Fruit fly (Drosophila melanogaster) whole organism, wandering third instar larva: ENCODE measurements around the gene CG1138.

Source experiments
- Abd-B ChIP-seq: fragments of >200 bp; optimal IDR thresholded peaks from 2 replicates; lab custom pipeline; 2017; ENCODE audit warnings: missing biosample characterization, missing genetic modification characterization
- CG32264 ChIP-seq: fragments of 200-800 bp; sonication (Bioruptor generic); optimal IDR thresholded peaks from 2 replicates; lab custom pipeline; 2016; ENCODE audit warnings: missing biosample characterization, missing genetic modification characterization
- CrebA ChIP-seq: fragments of 200-800 bp; sonication (Bioruptor generic); optimal IDR thresholded peaks from 2 replicates; lab custom pipeline; 2016; ENCODE audit warnings: missing biosample characterization, mild to moderate bottlenecking, missing genetic modification characterization, borderline replicate concordance
- Dfd ChIP-seq: fragments of >200 bp; optimal IDR thresholded peaks from 2 replicates; lab custom pipeline; 2017; ENCODE audit warnings: missing biosample characterization, missing genetic modification characterization
- GATAd ChIP-seq: sonication (Bioruptor generic); optimal IDR thresholded peaks from 2 replicates; lab custom pipeline; 2016; ENCODE audit warnings: missing biosample characterization, missing genetic modification characterization
- HLH106 ChIP-seq: fragments of 200-800 bp; optimal IDR thresholded peaks from 3 replicates; lab custom pipeline; 2019; ENCODE audit warnings: missing biosample characterization, mild to moderate bottlenecking, missing genetic modification characterization, moderate library complexity
- Hr83 ChIP-seq: fragments of 200-300 bp; sonication (Bioruptor generic); optimal IDR thresholded peaks from 2 replicates; lab custom pipeline; 2016; ENCODE audit warnings: missing biosample characterization, mild to moderate bottlenecking, missing genetic modification characterization, moderate library complexity; ENCODE audit not compliant: poor library complexity, severe bottlenecking
- Jra ChIP-seq: sonication (Bioruptor generic); optimal IDR thresholded peaks from 2 replicates; lab custom pipeline; 2016; ENCODE audit warnings: missing biosample characterization, missing genetic modification characterization
- N ChIP-seq: fragments of >200 bp; optimal IDR thresholded peaks from 2 replicates; lab custom pipeline; 2018; ENCODE audit warnings: missing biosample characterization, missing external identifiers, missing genetic modification characterization
- OdsH ChIP-seq: fragments of 200-800 bp; sonication (Bioruptor generic); optimal IDR thresholded peaks from 2 replicates; lab custom pipeline; 2016; ENCODE audit warnings: missing biosample characterization, mild to moderate bottlenecking, missing genetic modification characterization
- Rel ChIP-seq, 2 experiments: fragments of 200-800 bp; sonication (Bioruptor generic) in 1 of 2; optimal IDR thresholded peaks; 2 replicates in 1 of 2; 3 replicates in 1 of 2; lab custom pipeline; 2016 to 2019; ENCODE audit warnings: mild to moderate bottlenecking in 2 of 2, missing biosample characterization in 2 of 2, missing genetic modification characterization in 2 of 2, moderate library complexity in 1 of 2
- Sp1 ChIP-seq: fragments of 200-800 bp; sonication (Bioruptor generic); optimal IDR thresholded peaks from 3 replicates; lab custom pipeline; 2019; ENCODE audit warnings: missing biosample characterization, mild to moderate bottlenecking, missing genetic modification characterization, moderate library complexity
- Vsx2 ChIP-seq: fragments of 200-300, 225-300 bp; sonication (Bioruptor generic); optimal IDR thresholded peaks from 2 replicates; lab custom pipeline; 2018; ENCODE audit warnings: missing biosample characterization, missing genetic modification characterization; ENCODE audit not compliant: partially characterized antibody
- brk ChIP-seq: fragments of 200-800 bp; sonication (Bioruptor generic); optimal IDR thresholded peaks from 2 replicates; lab custom pipeline; 2016; ENCODE audit warnings: missing biosample characterization, mild to moderate bottlenecking, missing genetic modification characterization
- dl ChIP-seq, 2 experiments: fragments of 175-275, 200-275 bp in 1 of 2; fragments of 200-275 bp in 1 of 2; sonication (Bioruptor generic); optimal IDR thresholded peaks; lab custom pipeline; 2018; ENCODE audit warnings: mild to moderate bottlenecking in 2 of 2, missing biosample characterization in 2 of 2, missing genetic modification characterization in 2 of 2, moderate library complexity in 2 of 2; ENCODE audit not compliant: partially characterized antibody in 2 of 2, insufficient read depth in 1 of 2
- dmrt93B ChIP-seq: fragments of 200-800 bp; sonication (Bioruptor generic); optimal IDR thresholded peaks from 2 replicates; lab custom pipeline; 2018; ENCODE audit warnings: missing biosample characterization, mild to moderate bottlenecking, missing genetic modification characterization
- dsf ChIP-seq: sonication (Bioruptor generic); optimal IDR thresholded peaks from 2 replicates; lab custom pipeline; 2016; ENCODE audit warnings: missing biosample characterization, missing genetic modification characterization, borderline replicate concordance
- ey ChIP-seq: fragments of 200-800 bp; sonication (Bioruptor generic); optimal IDR thresholded peaks from 2 replicates; lab custom pipeline; 2016; ENCODE audit warnings: missing biosample characterization, missing genetic modification characterization
- foxo ChIP-seq, 2 experiments: fragments of 200-800 bp; sonication (Bioruptor generic); optimal IDR thresholded peaks; 2 replicates in 1 of 2; 3 replicates in 1 of 2; lab custom pipeline; 2016 to 2017; ENCODE audit warnings: missing biosample characterization in 2 of 2, missing genetic modification characterization in 2 of 2
- h ChIP-seq: fragments of 200-800 bp; sonication (Bioruptor generic); optimal IDR thresholded peaks from 3 replicates; lab custom pipeline; 2016; ENCODE audit warnings: missing biosample characterization, mild to moderate bottlenecking, missing genetic modification characterization
- jim ChIP-seq: fragments of 175-275, 200-325 bp; sonication (Bioruptor generic); optimal IDR thresholded peaks from 2 replicates; lab custom pipeline; 2016; ENCODE audit warnings: missing biosample characterization, mild to moderate bottlenecking, missing genetic modification characterization
- lola ChIP-seq: fragments of >200 bp; optimal IDR thresholded peaks from 2 replicates; lab custom pipeline; 2017; ENCODE audit warnings: missing biosample characterization, missing genetic modification characterization
- psq ChIP-seq: fragments of 200-800 bp; sonication (Bioruptor generic); optimal IDR thresholded peaks from 3 replicates; lab custom pipeline; 2017; ENCODE audit warnings: missing biosample characterization, mild to moderate bottlenecking, missing genetic modification characterization, moderate library complexity
- rgr ChIP-seq: fragments of 200-800 bp; sonication (Bioruptor generic); optimal IDR thresholded peaks from 3 replicates; lab custom pipeline; 2016; ENCODE audit warnings: missing biosample characterization, mild to moderate bottlenecking, missing genetic modification characterization
- sage ChIP-seq: fragments of 200-800 bp; sonication (Bioruptor generic); optimal IDR thresholded peaks from 2 replicates; lab custom pipeline; 2016; ENCODE audit warnings: missing biosample characterization, mild to moderate bottlenecking, missing genetic modification characterization
- sv ChIP-seq: fragments of 200-800 bp; sonication (Bioruptor generic); optimal IDR thresholded peaks from 3 replicates; lab custom pipeline; 2016; ENCODE audit warnings: missing biosample characterization, missing genetic modification characterization
- tai ChIP-seq: sonication (Bioruptor generic); optimal IDR thresholded peaks from 2 replicates; lab custom pipeline; 2016; ENCODE audit warnings: missing biosample characterization, missing genetic modification characterization
- usp ChIP-seq: fragments of >200 bp; optimal IDR thresholded peaks from 2 replicates; lab custom pipeline; 2017; ENCODE audit warnings: missing biosample characterization, missing genetic modification characterization
- woc ChIP-seq: sonication (Bioruptor generic); optimal IDR thresholded peaks from 2 replicates; lab custom pipeline; 2016; ENCODE audit warnings: missing biosample characterization, mild to moderate bottlenecking, missing genetic modification characterization

CG1138 gene

DNA sequence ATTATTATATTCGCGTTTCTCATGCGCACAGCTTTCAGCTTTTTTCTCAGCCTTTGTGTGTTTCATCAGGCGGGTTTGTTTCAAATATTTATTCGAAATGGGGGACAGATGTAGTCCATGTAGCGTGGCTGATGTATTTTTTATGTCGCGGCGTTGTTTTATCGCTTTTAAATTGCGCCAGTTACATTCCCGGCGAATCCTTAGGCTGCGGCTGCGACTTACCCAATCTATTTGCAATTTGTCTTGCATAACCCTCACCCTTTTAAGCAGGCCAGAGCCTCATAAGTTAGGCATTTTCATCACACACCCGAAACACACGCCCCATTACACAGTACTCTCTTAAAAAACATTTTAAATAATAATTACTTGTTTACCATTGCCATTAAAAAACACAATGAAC is 32.0 kb upstream of the CG1138 start, which contains the start of gene sunz:
sunz (plus strand) TSS at position 301 of the 400 bp plus-strand sequence.
- TF ChIP-seq N (GFP tag; lab: Kevin White, UChicago) (no peak), Jra (GFP tag; lab: Kevin White, UChicago) (no peak), dl (GFP tag; optimal IDR thresholded peaks at IDR 0.05; lab: Kevin White, UChicago; ENCODE audit: insufficient read depth in 1 of 2, partially characterized antibody in 2 of 2) (no peak), brk (GFP tag; lab: Kevin White, UChicago) (no peak), psq (no peak), Abd-B (no peak), rgr (no peak), HLH106 (tag; lab: Kevin White, UChicago) (no peak), CrebA (GFP tag; lab: Kevin White, UChicago) (no peak)

dm6 chr3R:6629221-6629620 is 31.4 kb upstream of the CG1138 start, which contains the start of gene CG15177:
TSS of gene CG15177 (minus strand) at chr3R:6629321.
- TF ChIP-seq Dfd (no peak), sv (GFP tag; lab: Kevin White, UChicago) (no peak), tai (GFP tag; lab: Kevin White, UChicago) (no peak), usp (GFP tag; lab: Kevin White, UChicago) (no peak), jim (GFP tag; lab: Kevin White, UChicago) (no peak), h (GFP tag; lab: Kevin White, UChicago) (no peak), dmrt93B (GFP tag; lab: Kevin White, UChicago) (no peak), CG32264 (no peak), Sp1 (GFP tag; lab: Kevin White, UChicago) (no peak)

DNA sequence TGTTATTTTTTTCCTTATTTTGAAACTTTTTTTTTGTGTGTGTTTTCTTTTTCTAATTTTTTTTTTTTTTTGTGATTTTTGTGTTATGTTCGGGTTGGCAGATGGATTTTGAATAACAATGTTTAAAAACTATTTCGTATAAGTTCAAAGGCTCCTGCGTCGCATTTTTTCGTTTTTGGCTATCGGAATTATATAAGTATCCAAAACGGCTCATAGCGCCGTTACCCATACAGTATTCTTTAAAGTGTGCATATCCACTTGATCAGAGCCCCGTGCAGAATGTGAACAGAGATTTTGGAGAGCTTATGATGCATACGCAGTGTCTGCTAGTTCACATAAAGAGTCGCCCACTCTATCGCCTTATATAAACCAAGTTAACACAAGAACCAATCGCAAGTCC is 30.0 kb upstream of the CG1138 start, which contains the start of gene sowi:
sowi (minus strand) TSS at position 101 of the 400 bp plus-strand sequence.
- no peak for TF ChIP-seq lola
- TF ChIP-seq N (GFP tag; lab: Kevin White, UChicago), result no peak
- no peak for TF ChIP-seq Rel (GFP tag; optimal IDR thresholded peaks at IDR 0.05; lab: Kevin White, UChicago)
- TF ChIP-seq Rel (tag; optimal IDR thresholded peaks at IDR 0.05; lab: Kevin White, UChicago), result no peak
- no peak for TF ChIP-seq sv (GFP tag; lab: Kevin White, UChicago)
- TF ChIP-seq woc (GFP tag; lab: Kevin White, UChicago), result no peak
- TF ChIP-seq ey (GFP tag; lab: Kevin White, UChicago), result no peak
- TF ChIP-seq GATAd (GFP tag; lab: Kevin White, UChicago), result no peak
- no peak for TF ChIP-seq Hr83 (GFP tag; lab: Kevin White, UChicago)

dm6 chr3R:6608814-6609213 is 11.0 kb upstream of the CG1138 start, which contains the start of gene glob2:
TSS of gene glob2 (minus strand) at chr3R:6608914.
- no peak for TF ChIP-seq Vsx2 (GFP tag; lab: Kevin White, UChicago)
- no peak for TF ChIP-seq brk (GFP tag; lab: Kevin White, UChicago)
- no peak for TF ChIP-seq N (GFP tag; lab: Kevin White, UChicago)
- TF ChIP-seq h (GFP tag; lab: Kevin White, UChicago), result no peak
- no peak for TF ChIP-seq foxo (GFP tag; optimal IDR thresholded peaks at IDR 0.05; lab: Kevin White, UChicago)
- TF ChIP-seq dsf (GFP tag; lab: Kevin White, UChicago), result no peak
- no peak for TF ChIP-seq jim (GFP tag; lab: Kevin White, UChicago)
- no peak for TF ChIP-seq Hr83 (GFP tag; lab: Kevin White, UChicago)
- no peak for TF ChIP-seq Sp1 (GFP tag; lab: Kevin White, UChicago)
- TF ChIP-seq HLH106 (tag; lab: Kevin White, UChicago), result no peak
- TF ChIP-seq rgr, result no peak
- TF ChIP-seq OdsH (GFP tag; lab: Kevin White, UChicago), result no peak
- no peak for TF ChIP-seq psq
- no peak for TF ChIP-seq GATAd (GFP tag; lab: Kevin White, UChicago)
- TF ChIP-seq tai (GFP tag; lab: Kevin White, UChicago), result no peak
- TF ChIP-seq dl (GFP tag; optimal IDR thresholded peaks at IDR 0.05; lab: Kevin White, UChicago; ENCODE audit: insufficient read depth in 1 of 2, partially characterized antibody in 2 of 2), result no peak

dm6 chr3R:6605142-6605541 is 7.3 kb upstream of the CG1138 start:
- TF ChIP-seq sage (GFP tag; lab: Kevin White, UChicago), result no peak
